Worm (Caenorhabditis elegans) whole organism, young adult: ENCODE results near the gene cyp-14A1.

Source experiments
- B0261.1 ChIP-seq: sonication (generic microtip); optimal IDR thresholded peaks from 2 replicates; lab custom pipeline; 2016; ENCODE audit warnings: mild to moderate bottlenecking, missing genetic modification characterization, moderate library complexity, missing compliant biosample characterization
- C06A6.2 ChIP-seq: fragments of 200-800 bp; sonication (Bioruptor generic); conservative IDR thresholded peaks from 2 replicates; pipeline ENCODE4 v1.3.6; 2022; ENCODE audit warnings: missing genetic modification characterization, missing compliant biosample characterization
- C17E4.6 ChIP-seq: fragments of 200-800 bp; sonication (Bioruptor generic); IDR thresholded peaks from 2 replicates; pipeline ENCODE4 v1.3.6; 2022; ENCODE audit warnings: missing genetic modification reagents, missing genetic modification characterization, missing compliant biosample characterization
- D2030.7 ChIP-seq: fragments of 200-800 bp; sonication (Bioruptor generic); IDR thresholded peaks from 2 replicates; pipeline ENCODE4 v1.3.6; 2022; ENCODE audit warnings: missing genetic modification reagents, missing genetic modification characterization, missing compliant biosample characterization
- F10E7.11 ChIP-seq: sonication (generic microtip); optimal IDR thresholded peaks from 2 replicates; lab custom pipeline; 2017; ENCODE audit warnings: mild to moderate bottlenecking, missing genetic modification characterization, moderate library complexity, missing compliant biosample characterization
- F49E8.2 ChIP-seq: sonication (generic microtip); optimal IDR thresholded peaks from 3 replicates; lab custom pipeline; 2017; ENCODE audit warnings: missing genetic modification characterization, mild to moderate bottlenecking, missing compliant biosample characterization, antibody characterized with exemption, moderate library complexity; ENCODE audit not compliant: insufficient read depth
- F57A8.1 ChIP-seq: fragments of 200-800 bp; sonication (Bioruptor generic); optimal IDR thresholded peaks from 2 replicates; lab custom pipeline; 2018; ENCODE audit warnings: mild to moderate bottlenecking, missing genetic modification characterization, moderate library complexity, missing compliant biosample characterization
- Y56A3A.18 ChIP-seq: fragments of 200-800 bp; sonication (Bioruptor generic); IDR thresholded peaks from 2 replicates; pipeline ENCODE4 v1.3.6; 2022; ENCODE audit warnings: missing genetic modification reagents, missing genetic modification characterization, missing compliant biosample characterization
- ZK185.1 ChIP-seq: sonication (generic microtip); optimal IDR thresholded peaks from 2 replicates; lab custom pipeline; 2016; ENCODE audit warnings: mild to moderate bottlenecking, missing genetic modification characterization, missing compliant biosample characterization; ENCODE audit not compliant: poor library complexity, severe bottlenecking
- ama-1 ChIP-seq, 3 experiments: fragments of 150-350 bp in 1 of 3; sonication (generic microtip) in 2 of 3; optimal IDR thresholded peaks; 2 replicates each; lab custom pipeline; 2014 to 2018; ENCODE audit warnings: missing biosample characterization in 2 of 3, missing genetic modification characterization in 2 of 3, missing genetic modification reagents in 2 of 3
- aptf-3 ChIP-seq: fragments of 200-800 bp; sonication (Bioruptor generic); IDR thresholded peaks from 2 replicates; pipeline ENCODE4 v1.3.6; 2022; ENCODE audit warnings: missing genetic modification characterization, missing compliant biosample characterization
- attf-6 ChIP-seq: fragments of 200-800 bp; sonication (Bioruptor generic); IDR thresholded peaks from 2 replicates; pipeline ENCODE4 v1.3.6; 2022; ENCODE audit warnings: missing genetic modification reagents, missing genetic modification characterization, missing compliant biosample characterization
- cebp-1 ChIP-seq, 2 experiments: fragments of 200-800 bp in 1 of 2; sonication (Bioruptor generic) in 1 of 2; sonication (generic microtip) in 1 of 2; IDR thresholded peaks in 1 of 2; optimal IDR thresholded peaks in 1 of 2; 2 replicates each; pipeline versions ENCODE4 v1.3.6 to Lab custom; 2017 to 2022; ENCODE audit warnings: missing compliant biosample characterization in 2 of 2, missing genetic modification characterization in 2 of 2, mild to moderate bottlenecking in 1 of 2, missing genetic modification reagents in 1 of 2, moderate library complexity in 1 of 2
- ceh-79 ChIP-seq: sonication (generic microtip); optimal IDR thresholded peaks from 2 replicates; lab custom pipeline; 2017; ENCODE audit warnings: mild to moderate bottlenecking, missing genetic modification characterization, missing compliant biosample characterization
- ceh-91 ChIP-seq: fragments of 200-800 bp; sonication (Bioruptor generic); IDR thresholded peaks from 2 replicates; pipeline ENCODE4 v1.3.6; 2022; ENCODE audit warnings: missing genetic modification reagents, missing genetic modification characterization, missing compliant biosample characterization
- chd-7 ChIP-seq: sonication (generic microtip); optimal IDR thresholded peaks from 2 replicates; lab custom pipeline; 2016; ENCODE audit warnings: mild to moderate bottlenecking, missing genetic modification characterization, moderate library complexity, missing compliant biosample characterization
- die-1 ChIP-seq: sonication (generic microtip); optimal IDR thresholded peaks from 2 replicates; lab custom pipeline; 2016; ENCODE audit warnings: missing genotype, mild to moderate bottlenecking, missing genetic modification characterization, missing compliant biosample characterization
- dox-1 ChIP-seq: fragments of 200-800 bp; sonication (Bioruptor generic); IDR thresholded peaks from 2 replicates; pipeline ENCODE4 v1.3.6; 2022; ENCODE audit warnings: missing genetic modification reagents, missing genetic modification characterization, missing compliant biosample characterization
- gei-17 ChIP-seq: fragments of 200-800 bp; sonication (Bioruptor generic); optimal IDR thresholded peaks from 2 replicates; lab custom pipeline; 2018; ENCODE audit warnings: mild to moderate bottlenecking, missing genetic modification characterization, missing compliant biosample characterization
- him-1 ChIP-seq: sonication (generic microtip); optimal IDR thresholded peaks from 2 replicates; lab custom pipeline; 2016; ENCODE audit warnings: missing genotype, missing genetic modification reagents, missing genetic modification characterization, missing compliant biosample characterization
- hlh-26 ChIP-seq: fragments of 200-800 bp; sonication (Bioruptor generic); conservative IDR thresholded peaks from 2 replicates; pipeline ENCODE4 v1.3.6; 2022; ENCODE audit warnings: missing genetic modification reagents, missing genetic modification characterization, missing compliant biosample characterization
- hmg-1.2 ChIP-seq: fragments of 200-800 bp; sonication (Bioruptor generic); IDR thresholded peaks from 2 replicates; pipeline ENCODE4 v1.3.6; 2022; ENCODE audit warnings: missing genetic modification reagents, missing genetic modification characterization, missing compliant biosample characterization
- hrde-1 ChIP-seq: sonication (generic microtip); optimal IDR thresholded peaks from 2 replicates; lab custom pipeline; 2016; ENCODE audit warnings: missing genetic modification characterization, mild to moderate bottlenecking, missing compliant biosample characterization, moderate library complexity, missing genotype, missing genetic modification reagents, borderline replicate concordance
- let-526 ChIP-seq: fragments of 200-800 bp; sonication (Bioruptor generic); IDR thresholded peaks from 2 replicates; pipeline ENCODE4 v1.3.6; 2022; ENCODE audit warnings: missing genetic modification reagents, missing genetic modification characterization, missing compliant biosample characterization
- let-607 ChIP-seq, 2 experiments: fragments of 200-800 bp in 1 of 2; sonication (Bioruptor generic) in 1 of 2; sonication (generic microtip) in 1 of 2; optimal IDR thresholded peaks; 2 replicates each; lab custom pipeline; 2016 to 2018; ENCODE audit warnings: mild to moderate bottlenecking in 2 of 2, missing compliant biosample characterization in 2 of 2, missing genetic modification characterization in 2 of 2, moderate library complexity in 2 of 2, missing genotype in 1 of 2
- lin-26 ChIP-seq: fragments of 200-800 bp; sonication (Bioruptor generic); IDR thresholded peaks from 2 replicates; pipeline ENCODE4 v1.3.6; 2022; ENCODE audit warnings: missing genetic modification reagents, missing genetic modification characterization, missing compliant biosample characterization
- lsl-1 ChIP-seq: fragments of 200-800 bp; sonication (Bioruptor generic); optimal IDR thresholded peaks from 2 replicates; lab custom pipeline; 2018; ENCODE audit warnings: mild to moderate bottlenecking, missing genetic modification characterization, moderate library complexity, missing compliant biosample characterization
- lsy-27 ChIP-seq: sonication (generic microtip); optimal IDR thresholded peaks from 2 replicates; lab custom pipeline; 2017; ENCODE audit warnings: missing genetic modification characterization, mild to moderate bottlenecking, missing compliant biosample characterization, antibody characterized with exemption, missing genotype, borderline replicate concordance; ENCODE audit not compliant: insufficient read depth
- madf-6 ChIP-seq: fragments of 200-800 bp; sonication (Bioruptor generic); IDR thresholded peaks from 2 replicates; pipeline ENCODE4 v1.3.6; 2022; ENCODE audit warnings: missing genetic modification reagents, missing genetic modification characterization, missing compliant biosample characterization
- nfyb-1 ChIP-seq: fragments of 200-800 bp; sonication (Bioruptor generic); IDR thresholded peaks from 2 replicates; pipeline ENCODE4 v1.3.6; 2022; ENCODE audit warnings: missing genetic modification reagents, missing genetic modification characterization, missing compliant biosample characterization
- nhr-179 ChIP-seq: sonication (generic microtip); optimal IDR thresholded peaks from 2 replicates; lab custom pipeline; 2016; ENCODE audit warnings: mild to moderate bottlenecking, missing genetic modification characterization, missing compliant biosample characterization
- nhr-90 ChIP-seq: sonication (generic microtip); optimal IDR thresholded peaks from 2 replicates; lab custom pipeline; 2016; ENCODE audit warnings: missing genotype, mild to moderate bottlenecking, missing genetic modification characterization, missing compliant biosample characterization
- pbrm-1 ChIP-seq: fragments of 200-800 bp; sonication (Bioruptor generic); IDR thresholded peaks from 2 replicates; pipeline ENCODE4 v1.3.6; 2022; ENCODE audit warnings: missing genetic modification reagents, missing genetic modification characterization, missing compliant biosample characterization
- rec-8 ChIP-seq, 2 experiments: sonication (generic microtip); optimal IDR thresholded peaks; 2 replicates each; lab custom pipeline; 2016; ENCODE audit warnings: mild to moderate bottlenecking in 2 of 2, missing genetic modification characterization in 2 of 2, missing genetic modification reagents in 2 of 2, missing genotype in 2 of 2, missing biosample characterization in 1 of 2, missing compliant biosample characterization in 1 of 2, moderate library complexity in 1 of 2
- rpc-1 ChIP-seq, 2 experiments: fragments of 150-350 bp in 1 of 2; sonication (generic microtip) in 1 of 2; optimal IDR thresholded peaks; 2 replicates each; lab custom pipeline; 2014 to 2018; ENCODE audit warnings: missing biosample characterization in 1 of 2, missing genetic modification characterization in 1 of 2, missing genetic modification reagents in 1 of 2, missing genotype in 1 of 2
- snpc-1.3 ChIP-seq: sonication (generic microtip); optimal IDR thresholded peaks from 2 replicates; lab custom pipeline; 2017; ENCODE audit warnings: missing genetic modification characterization, mild to moderate bottlenecking, missing compliant biosample characterization, antibody characterized with exemption, moderate library complexity, missing genotype, missing genetic modification reagents; ENCODE audit not compliant: insufficient read depth
- snpc-4 ChIP-seq, 5 experiments: fragments of 150-350 bp in 1 of 5; sonication (generic microtip) in 4 of 5; optimal IDR thresholded peaks; 2 replicates each; lab custom pipeline; 2014 to 2018; ENCODE audit warnings: missing genetic modification characterization in 5 of 5, missing biosample characterization in 3 of 5, antibody characterized with exemption in 2 of 5, mild to moderate bottlenecking in 2 of 5, missing compliant biosample characterization in 2 of 5, missing genotype in 2 of 5, moderate library complexity in 2 of 5, missing genetic modification reagents in 1 of 5
- unc-62 ChIP-seq: fragments of 150-350 bp; optimal IDR thresholded peaks from 2 replicates; lab custom pipeline; 2014; ENCODE audit warnings: missing biosample characterization, missing genetic modification reagents, missing genetic modification characterization
- zfh-2 ChIP-seq: fragments of 200-800 bp; sonication (Bioruptor generic); conservative IDR thresholded peaks from 2 replicates; pipeline ENCODE4 v1.3.6; 2022; ENCODE audit warnings: missing genetic modification reagents, missing genetic modification characterization, missing compliant biosample characterization
- ztf-18 ChIP-seq: sonication (generic microtip); optimal IDR thresholded peaks from 2 replicates; lab custom pipeline; 2016; ENCODE audit warnings: missing genotype, mild to moderate bottlenecking, missing genetic modification characterization, missing compliant biosample characterization
- ztf-22 ChIP-seq: fragments of 200-800 bp; sonication (Bioruptor generic); optimal IDR thresholded peaks from 2 replicates; lab custom pipeline; 2018; ENCODE audit warnings: mild to moderate bottlenecking, missing genetic modification characterization, moderate library complexity, missing compliant biosample characterization
- ztf-25 ChIP-seq: fragments of 200-800 bp; sonication (Bioruptor generic); IDR thresholded peaks from 2 replicates; pipeline ENCODE4 v1.3.6; 2022; ENCODE audit warnings: missing genetic modification reagents, missing genetic modification characterization, missing compliant biosample characterization
- ztf-26 ChIP-seq: sonication (generic microtip); optimal IDR thresholded peaks from 2 replicates; lab custom pipeline; 2017; ENCODE audit warnings: missing genetic modification characterization, missing compliant biosample characterization
- ztf-3 ChIP-seq: fragments of 200-800 bp; sonication (Bioruptor generic); optimal IDR thresholded peaks from 2 replicates; lab custom pipeline; 2018; ENCODE audit warnings: mild to moderate bottlenecking, missing genetic modification characterization, missing compliant biosample characterization

Gene cyp-14A1

DNA sequence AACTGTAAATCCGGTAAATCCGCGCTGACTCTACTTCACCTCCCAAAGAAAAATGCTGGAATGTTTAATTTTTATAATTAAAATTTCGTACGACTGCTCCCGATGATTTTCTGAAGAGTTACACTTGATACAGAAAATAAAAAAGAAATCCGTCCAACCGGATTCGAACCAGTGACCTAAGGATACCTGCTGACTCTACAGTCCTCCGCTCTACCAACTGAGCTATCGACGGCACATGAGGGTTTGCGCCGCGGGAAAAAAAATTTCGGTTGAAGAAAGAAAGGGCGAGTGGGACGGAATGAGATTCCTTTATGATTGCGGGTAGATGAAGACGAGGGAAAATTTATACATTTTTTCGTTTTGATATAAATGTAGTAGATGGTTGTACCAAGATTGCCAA lies 17.5 kb upstream of the cyp-14A1 start:
- peak; percentile 40; the same call in 1 of the 2 replicates for TF ChIP-seq dox-1 (GFP tag; lab: Robert Waterston, UW)
- TF ChIP-seq snpc-1.3 (tag; lab: Kevin White, UChicago) = peak; percentile 45
- TF ChIP-seq aptf-3 = no peak
- TF ChIP-seq B0261.1 (tag; lab: Kevin White, UChicago) = peak; percentile 80
- TF ChIP-seq ztf-25 = 0 out of 2 replicates have a peak, but pooled peaks have one; percentile 73
- TF ChIP-seq rec-8 (tag; optimal IDR thresholded peaks at IDR 0.05; lab: Kevin White, UChicago) = peak; percentile 32 to 46
- no peak for TF ChIP-seq zfh-2 (GFP tag; lab: Robert Waterston, UW)
- peak; percentile 65 for TF ChIP-seq him-1 (tag; lab: Kevin White, UChicago)
- peak; percentile 22 for TF ChIP-seq ZK185.1 (tag; lab: Kevin White, UChicago)
- no peak for TF ChIP-seq ceh-91
- TF ChIP-seq nhr-179 (tag; lab: Kevin White, UChicago) = peak; percentile 16
- no peak for TF ChIP-seq C17E4.6 (GFP tag; lab: Robert Waterston, UW)
- 0 out of 2 replicates have a peak, but pooled peaks have one; percentile 35 for TF ChIP-seq Y56A3A.18 (GFP tag; lab: Robert Waterston, UW)
- peak; percentile 65 for TF ChIP-seq nhr-90 (tag; lab: Kevin White, UChicago)
- no peak for TF ChIP-seq C06A6.2 (GFP tag; lab: Robert Waterston, UW)
- peak; percentile 3 for TF ChIP-seq hrde-1 (tag; lab: Kevin White, UChicago)
- TF ChIP-seq lsl-1 = no peak
- TF ChIP-seq chd-7 = no peak
- TF ChIP-seq unc-62 (GFP tag; lab: Kevin White, UChicago) = no peak
- peak; percentile 42 for TF ChIP-seq snpc-4 (GFP tag; optimal IDR thresholded peaks at IDR 0.05; lab: Kevin White, UChicago)
- TF ChIP-seq snpc-4 (tag; optimal IDR thresholded peaks at IDR 0.05; lab: Kevin White, UChicago) = peak in 2 of 4 experiments; percentile 35 to 58
- TF ChIP-seq attf-6 (GFP tag; lab: Robert Waterston, UW) = peak; percentile 65
- TF ChIP-seq let-607 (tag; optimal IDR thresholded peaks at IDR 0.05; lab: Kevin White, UChicago) = peak in 1 of 2 experiments; percentile 7
- TF ChIP-seq let-526 (GFP tag; lab: Robert Waterston, UW) = no peak
- no peak for TF ChIP-seq hlh-26
- TF ChIP-seq F49E8.2 (tag; lab: Kevin White, UChicago) = no peak
- TF ChIP-seq rpc-1 (optimal IDR thresholded peaks at IDR 0.05; lab: Kevin White, UChicago) = peak; percentile 75
- TF ChIP-seq rpc-1 (tag; optimal IDR thresholded peaks at IDR 0.05; lab: Kevin White, UChicago) = peak; percentile 90
- TF ChIP-seq cebp-1 (GFP tag; IDR thresholded peaks at IDR 0.05; lab: Robert Waterston, UW) = peak; percentile 26; the same call in 1 of the 2 replicates
- no peak for TF ChIP-seq cebp-1 (tag; optimal IDR thresholded peaks at IDR 0.05; lab: Kevin White, UChicago)
- TF ChIP-seq F57A8.1 (GFP tag; lab: Kevin White, UChicago) = no peak
- TF ChIP-seq lsy-27 = no peak
- TF ChIP-seq hmg-1.2 (GFP tag; lab: Robert Waterston, UW) = peak; percentile 44; the same call in 1 of the 2 replicates
- TF ChIP-seq lin-26 = peak; percentile 87
- no peak for TF ChIP-seq ztf-3
- no peak for TF ChIP-seq F10E7.11 (tag; lab: Kevin White, UChicago)
- no peak for TF ChIP-seq ztf-22
- peak; percentile 64 for TF ChIP-seq nfyb-1 (GFP tag; lab: Robert Waterston, UW)
- no peak for TF ChIP-seq ama-1 (optimal IDR thresholded peaks at IDR 0.05; lab: Kevin White, UChicago)
- peak in 1 of 2 experiments; percentile 14 for TF ChIP-seq ama-1 (GFP tag; optimal IDR thresholded peaks at IDR 0.05; lab: Kevin White, UChicago)
- no peak for TF ChIP-seq ztf-26
- TF ChIP-seq D2030.7 (GFP tag; lab: Robert Waterston, UW) = peak; percentile 65
- peak; percentile 62; the same call in 1 of the 2 replicates for TF ChIP-seq pbrm-1 (GFP tag; lab: Robert Waterston, UW)
- peak; percentile 19; the same call in 1 of the 2 replicates for TF ChIP-seq madf-6
- TF ChIP-seq die-1 (tag; lab: Kevin White, UChicago) = peak; percentile 76
- TF ChIP-seq gei-17 = no peak
- peak; percentile 40 for TF ChIP-seq ztf-18 (tag; lab: Kevin White, UChicago)
- no peak for TF ChIP-seq ceh-79 (tag; lab: Kevin White, UChicago)
